Worm (Caenorhabditis elegans) whole organism, late embryonic: Measurements from ENCODE around the gene clec-231.

Experiments
- K02D7.2 ChIP-seq: sonication (generic microtip); optimal IDR thresholded peaks from 2 replicates; lab custom pipeline; 2017; ENCODE audit warnings: mild to moderate bottlenecking, missing genetic modification characterization, missing compliant biosample characterization
- K09A11.1 ChIP-seq: sonication (generic microtip); optimal IDR thresholded peaks from 2 replicates; lab custom pipeline; 2017; ENCODE audit warnings: antibody characterized with exemption, mild to moderate bottlenecking, missing genetic modification characterization, missing compliant biosample characterization; ENCODE audit not compliant: insufficient read depth
- ama-1 ChIP-seq: fragments of 150-350 bp; optimal IDR thresholded peaks from 2 replicates; lab custom pipeline; 2014
- ceh-19 ChIP-seq: fragments of 200-800 bp; sonication (Bioruptor generic); optimal IDR thresholded peaks from 2 replicates; lab custom pipeline; 2018; ENCODE audit warnings: mild to moderate bottlenecking, missing genetic modification characterization, missing compliant biosample characterization
- ceh-30 ChIP-seq: fragments of 150-350 bp; optimal IDR thresholded peaks from 2 replicates; lab custom pipeline; 2014; ENCODE audit warnings: missing biosample characterization, missing genetic modification characterization
- ceh-31 ChIP-seq: sonication (generic microtip); optimal IDR thresholded peaks from 2 replicates; lab custom pipeline; 2016; ENCODE audit warnings: missing genetic modification characterization, missing compliant biosample characterization
- ceh-45 ChIP-seq: fragments of 200-800 bp; sonication (Bioruptor generic); IDR thresholded peaks from 2 replicates; pipeline ENCODE4 v1.3.6; 2022; ENCODE audit warnings: missing genetic modification reagents, missing genetic modification characterization, missing compliant biosample characterization
- ceh-6 ChIP-seq: fragments of 200-800 bp; sonication (Bioruptor generic); optimal IDR thresholded peaks from 2 replicates; lab custom pipeline; 2018; ENCODE audit warnings: mild to moderate bottlenecking, missing genetic modification characterization, missing compliant biosample characterization
- dmd-4 ChIP-seq: sonication (generic microtip); optimal IDR thresholded peaks from 2 replicates; lab custom pipeline; 2016; ENCODE audit warnings: borderline replicate concordance, missing genetic modification characterization, missing compliant biosample characterization
- dve-1 ChIP-seq: sonication (generic microtip); optimal IDR thresholded peaks from 2 replicates; lab custom pipeline; 2017; ENCODE audit warnings: antibody characterized with exemption, mild to moderate bottlenecking, missing genetic modification characterization, missing compliant biosample characterization
- elt-2 ChIP-seq: sonication (generic microtip); optimal IDR thresholded peaks from 2 replicates; lab custom pipeline; 2016; ENCODE audit warnings: missing genetic modification reagents, missing genetic modification characterization, missing compliant biosample characterization
- eyg-1 ChIP-seq: sonication (generic microtip); optimal IDR thresholded peaks from 2 replicates; lab custom pipeline; 2016; ENCODE audit warnings: missing genotype, missing genetic modification characterization, missing compliant biosample characterization
- fax-1 ChIP-seq: sonication (generic microtip); optimal IDR thresholded peaks from 2 replicates; lab custom pipeline; 2016; ENCODE audit warnings: missing genotype, missing genetic modification characterization, missing compliant biosample characterization
- hlh-15 ChIP-seq: sonication (generic microtip); optimal IDR thresholded peaks from 2 replicates; lab custom pipeline; 2016; ENCODE audit warnings: missing genetic modification characterization, missing compliant biosample characterization
- hlh-8 ChIP-seq: sonication (generic microtip); optimal IDR thresholded peaks from 2 replicates; lab custom pipeline; 2016; ENCODE audit warnings: missing genotype, missing genetic modification characterization, missing compliant biosample characterization
- lin-11 ChIP-seq: fragments of 200-800 bp; sonication (Bioruptor generic); optimal IDR thresholded peaks from 2 replicates; lab custom pipeline; 2018; ENCODE audit warnings: mild to moderate bottlenecking, missing genetic modification characterization, missing compliant biosample characterization
- nfya-1 ChIP-seq: sonication (generic microtip); optimal IDR thresholded peaks from 2 replicates; lab custom pipeline; 2017; ENCODE audit warnings: missing genetic modification characterization, mild to moderate bottlenecking, missing compliant biosample characterization, antibody characterized with exemption, moderate library complexity
- nhr-232 ChIP-seq: sonication (generic microtip); optimal IDR thresholded peaks from 2 replicates; lab custom pipeline; 2016; ENCODE audit warnings: missing genetic modification characterization, missing compliant biosample characterization
- npax-4 ChIP-seq: sonication (generic microtip); optimal IDR thresholded peaks from 2 replicates; lab custom pipeline; 2016; ENCODE audit warnings: missing genetic modification characterization, missing compliant biosample characterization
- odd-2 ChIP-seq: sonication (generic microtip); optimal IDR thresholded peaks from 2 replicates; lab custom pipeline; 2017; ENCODE audit warnings: antibody characterized with exemption, mild to moderate bottlenecking, missing genetic modification characterization, missing compliant biosample characterization
- pag-3 ChIP-seq: sonication (generic microtip); optimal IDR thresholded peaks from 2 replicates; lab custom pipeline; 2016; ENCODE audit warnings: missing compliant biosample characterization, missing genetic modification characterization, borderline replicate concordance
- pax-1 ChIP-seq: fragments of 150-350 bp; optimal IDR thresholded peaks from 2 replicates; lab custom pipeline; 2014; ENCODE audit warnings: missing biosample characterization, missing genetic modification characterization
- pha-2 ChIP-seq: sonication (generic microtip); optimal IDR thresholded peaks from 2 replicates; lab custom pipeline; 2017; ENCODE audit warnings: mild to moderate bottlenecking, missing genetic modification characterization, missing compliant biosample characterization
- pha-4 ChIP-seq: fragments of 150-350 bp; optimal IDR thresholded peaks from 2 replicates; lab custom pipeline; 2018; ENCODE audit warnings: missing biosample characterization, missing genetic modification reagents, missing genetic modification characterization
- pros-1 ChIP-seq: fragments of 150-350 bp; optimal IDR thresholded peaks from 2 replicates; lab custom pipeline; 2014; ENCODE audit warnings: missing biosample characterization, missing genetic modification reagents, missing genetic modification characterization
- rnt-1 ChIP-seq: sonication (generic microtip); optimal IDR thresholded peaks from 2 replicates; lab custom pipeline; 2016; ENCODE audit warnings: missing genetic modification characterization, missing compliant biosample characterization
- sdc-2 ChIP-seq: sonication (generic microtip); optimal IDR thresholded peaks from 2 replicates; lab custom pipeline; 2016; ENCODE audit warnings: missing genotype, missing genetic modification characterization, missing compliant biosample characterization
- sox-4 ChIP-seq: sonication (generic microtip); optimal IDR thresholded peaks from 2 replicates; lab custom pipeline; 2017; ENCODE audit warnings: mild to moderate bottlenecking, missing genetic modification characterization, inconsistent platforms, missing compliant biosample characterization
- syd-9 ChIP-seq: sonication (generic microtip); optimal IDR thresholded peaks from 2 replicates; lab custom pipeline; 2016; ENCODE audit warnings: mild to moderate bottlenecking, missing genetic modification characterization, moderate library complexity, missing compliant biosample characterization
- tbx-2 ChIP-seq: sonication (generic microtip); optimal IDR thresholded peaks from 2 replicates; lab custom pipeline; 2016; ENCODE audit warnings: missing genetic modification characterization, missing compliant biosample characterization
- tbx-7 ChIP-seq: sonication (generic microtip); optimal IDR thresholded peaks from 2 replicates; lab custom pipeline; 2016; ENCODE audit warnings: missing genotype, missing genetic modification characterization, missing compliant biosample characterization
- unc-3 ChIP-seq, 2 experiments: fragments of 200-800 bp in 1 of 2; sonication (Bioruptor generic) in 1 of 2; sonication (generic microtip) in 1 of 2; conservative IDR thresholded peaks in 1 of 2; optimal IDR thresholded peaks in 1 of 2; 2 replicates each; pipeline versions ENCODE4 v1.3.6 to Lab custom; 2016 to 2022; ENCODE audit warnings: missing compliant biosample characterization in 2 of 2, missing genetic modification characterization in 2 of 2, missing genetic modification reagents in 1 of 2
- unc-55 ChIP-seq: sonication (generic microtip); optimal IDR thresholded peaks from 2 replicates; lab custom pipeline; 2017; ENCODE audit warnings: missing biosample characterization, missing genetic modification reagents, missing genetic modification characterization
- unc-86 ChIP-seq: sonication (generic microtip); optimal IDR thresholded peaks from 2 replicates; lab custom pipeline; 2016; ENCODE audit warnings: missing genetic modification characterization, missing compliant biosample characterization
- zip-5 ChIP-seq: sonication (generic microtip); optimal IDR thresholded peaks from 2 replicates; lab custom pipeline; 2016; ENCODE audit warnings: missing genetic modification characterization, missing compliant biosample characterization

The clec-231 gene

ce11 chrV:15347292-15347691 lies 3.2 kb downstream of the clec-231 start, which contains the start of gene C29F3.3:
C29F3.3 (minus strand) TSS chrV:15347392.
- TF ChIP-seq dve-1 (tag; lab: Kevin White, UChicago) (no peak), rnt-1 (tag; lab: Kevin White, UChicago) (no peak), K09A11.1 (no peak), eyg-1 (tag; lab: Kevin White, UChicago) (no peak), zip-5 (no peak), fax-1 (tag; lab: Kevin White, UChicago) (no peak), odd-2 (tag; lab: Kevin White, UChicago) (no peak), ceh-30 (no peak), pha-2 (tag; lab: Kevin White, UChicago) (no peak), ceh-31 (tag; lab: Kevin White, UChicago) (no peak), lin-11 (tag; lab: Kevin White, UChicago) (no peak)

ce11 chrV:15344481-15344880 lies 6.0 kb downstream of the clec-231 start, which contains the start of gene wrt-8:
wrt-8 (minus strand) TSS chrV:15344581.
- no peak for TF ChIP-seq eyg-1 (tag; lab: Kevin White, UChicago)
- TF ChIP-seq dve-1 (tag; lab: Kevin White, UChicago) = no peak
- no peak for TF ChIP-seq pag-3

ce11 chrV:15341404-15341803 lies 9.1 kb downstream of the clec-231 start, which contains the start of gene clec-229:
clec-229 (minus strand) TSS chrV:15341504.
- TF ChIP-seq ceh-30 (no peak), sox-4 (tag; lab: Kevin White, UChicago) (no peak), ceh-6 (no peak), hlh-8 (no peak), syd-9 (tag; lab: Kevin White, UChicago) (no peak), tbx-2 (tag; lab: Kevin White, UChicago) (no peak), npax-4 (tag; lab: Kevin White, UChicago) (no peak), pros-1 (no peak), unc-86 (tag; lab: Kevin White, UChicago) (no peak), pax-1 (no peak)

ce11 chrV:15339363-15339762 lies 11.2 kb downstream of the clec-231 start, which contains the start of gene clec-228:
clec-228 (minus strand) TSS chrV:15339463.
- TF ChIP-seq elt-2 (no peak), tbx-7 (no peak), rnt-1 (tag; lab: Kevin White, UChicago) (no peak), dmd-4 (tag; lab: Kevin White, UChicago) (no peak), sox-4 (tag; lab: Kevin White, UChicago) (no peak), ceh-30 (no peak), pax-1 (no peak), sdc-2 (tag; lab: Kevin White, UChicago) (no peak), nhr-232 (no peak), eyg-1 (tag; lab: Kevin White, UChicago) (no peak), ceh-6 (no peak), pha-2 (tag; lab: Kevin White, UChicago) (no peak), pha-4 (tag; lab: Kevin White, UChicago) (no peak), K02D7.2 (no peak)

ce11 chrV:15337405-15337804 lies 13.1 kb downstream of the clec-231 start, which contains the start of gene wrt-7:
wrt-7 (minus strand) TSS chrV:15337505.
- no peak for TF ChIP-seq ceh-19
- no peak for TF ChIP-seq ama-1 (lab: Kevin White, UChicago)
- no peak for TF ChIP-seq unc-3 (GFP tag; conservative IDR thresholded peaks at IDR 0.05; lab: Robert Waterston, UW)
- TF ChIP-seq unc-3 (tag; optimal IDR thresholded peaks at IDR 0.05; lab: Kevin White, UChicago) = no peak
- no peak for TF ChIP-seq unc-86 (tag; lab: Kevin White, UChicago)
- TF ChIP-seq ceh-45 (GFP tag; lab: Robert Waterston, UW) = no peak
- TF ChIP-seq syd-9 (tag; lab: Kevin White, UChicago) = no peak
- TF ChIP-seq nfya-1 (tag; lab: Kevin White, UChicago) = no peak
- no peak for TF ChIP-seq sox-4 (tag; lab: Kevin White, UChicago)
- TF ChIP-seq unc-55 (GFP tag; lab: Kevin White, UChicago) = no peak
- no peak for TF ChIP-seq K02D7.2
- TF ChIP-seq hlh-15 (tag; lab: Kevin White, UChicago) = no peak
- TF ChIP-seq hlh-8 = no peak
